Worm (Caenorhabditis elegans): ENCODE data around the gene scrm-5.

- TF ChIP-seq flt-1 (GFP tag; IDR thresholded peaks at IDR 0.05) (no peak), tab-1 (GFP tag; IDR thresholded peaks at IDR 0.05) (no peak), cog-1 (tag; optimal IDR thresholded peaks at IDR 0.05) (no peak)
Observed at ce11 chrIV:4164392-4164791, 2.2 kb downstream of the scrm-5 start, which contains the start of gene scrm-8.
